Worm (Caenorhabditis elegans) whole organism, mixed stage, embryonic: ENCODE measurements around the gene clec-179.

Experiments
- M03D4.4 ChIP-seq: sonication (generic microtip); optimal IDR thresholded peaks from 2 replicates; lab custom pipeline; 2017; ENCODE audit warnings: mild to moderate bottlenecking, missing genetic modification characterization, missing compliant biosample characterization
- bed-3 ChIP-seq: fragments of 200-800 bp; sonication (Bioruptor generic); optimal IDR thresholded peaks from 3 replicates; lab custom pipeline; 2018; ENCODE audit warnings: mild to moderate bottlenecking, missing genetic modification characterization, moderate library complexity, missing compliant biosample characterization
- blmp-1 ChIP-seq: fragments of 150-350 bp; optimal IDR thresholded peaks from 2 replicates; lab custom pipeline; 2014; ENCODE audit warnings: missing biosample characterization, missing genetic modification characterization
- ceh-39 ChIP-seq: fragments of 150-350 bp; optimal IDR thresholded peaks from 2 replicates; lab custom pipeline; 2014; ENCODE audit warnings: missing biosample characterization, missing genetic modification characterization
- ceh-43 ChIP-seq: fragments of 200-800 bp; sonication (Bioruptor generic); optimal IDR thresholded peaks from 2 replicates; lab custom pipeline; 2018; ENCODE audit warnings: mild to moderate bottlenecking, missing genetic modification characterization, moderate library complexity, missing compliant biosample characterization
- ceh-83 ChIP-seq: fragments of 200-800 bp; sonication (Bioruptor generic); optimal IDR thresholded peaks from 2 replicates; lab custom pipeline; 2018; ENCODE audit warnings: mild to moderate bottlenecking, missing genetic modification characterization, missing compliant biosample characterization
- ces-1 ChIP-seq: fragments of 150-350 bp; optimal IDR thresholded peaks from 2 replicates; lab custom pipeline; 2014; ENCODE audit warnings: missing biosample characterization, missing genetic modification reagents, missing genetic modification characterization
- cnd-1 ChIP-seq: fragments of 200-800 bp; sonication (Bioruptor generic); optimal IDR thresholded peaks from 2 replicates; lab custom pipeline; 2018; ENCODE audit warnings: mild to moderate bottlenecking, missing genetic modification characterization, missing compliant biosample characterization
- drap-1 ChIP-seq: fragments of 200-800 bp; sonication (Bioruptor generic); optimal IDR thresholded peaks from 3 replicates; lab custom pipeline; 2018; ENCODE audit warnings: mild to moderate bottlenecking, missing genetic modification characterization, missing compliant biosample characterization
- elt-1 ChIP-seq: sonication (generic microtip); optimal IDR thresholded peaks from 2 replicates; lab custom pipeline; 2017; ENCODE audit warnings: missing genetic modification characterization, mild to moderate bottlenecking, missing compliant biosample characterization, antibody characterized with exemption, moderate library complexity, borderline replicate concordance; ENCODE audit not compliant: insufficient read depth
- elt-3 ChIP-seq: fragments of 150-350 bp; optimal IDR thresholded peaks from 2 replicates; lab custom pipeline; 2014; ENCODE audit warnings: missing biosample characterization, missing genetic modification characterization
- flh-1 ChIP-seq: fragments of 200-800 bp; sonication (Bioruptor generic); optimal IDR thresholded peaks from 2 replicates; lab custom pipeline; 2018; ENCODE audit warnings: mild to moderate bottlenecking, missing genetic modification characterization, moderate library complexity, missing compliant biosample characterization
- ham-2 ChIP-seq: fragments of 200-800 bp; sonication (Bioruptor generic); optimal IDR thresholded peaks from 2 replicates; lab custom pipeline; 2018; ENCODE audit warnings: mild to moderate bottlenecking, missing genetic modification characterization, missing compliant biosample characterization
- hlh-1 ChIP-seq: fragments of 150-350 bp; optimal IDR thresholded peaks from 2 replicates; lab custom pipeline; 2014; ENCODE audit warnings: missing biosample characterization, missing genetic modification reagents, missing genetic modification characterization
- lin-13 ChIP-seq: fragments of 150-350 bp; optimal IDR thresholded peaks from 2 replicates; lab custom pipeline; 2014; ENCODE audit warnings: missing biosample characterization, missing genetic modification characterization
- lin-32 ChIP-seq: fragments of 200-800 bp; sonication (Bioruptor generic); optimal IDR thresholded peaks from 2 replicates; lab custom pipeline; 2018; ENCODE audit warnings: mild to moderate bottlenecking, missing genetic modification characterization, missing compliant biosample characterization
- mab-5 ChIP-seq: fragments of 150-350 bp; optimal IDR thresholded peaks from 2 replicates; lab custom pipeline; 2014; ENCODE audit warnings: missing biosample characterization, missing genetic modification characterization
- mls-2 ChIP-seq: sonication (generic microtip); optimal IDR thresholded peaks from 2 replicates; lab custom pipeline; 2016; ENCODE audit warnings: mild to moderate bottlenecking, missing genetic modification characterization, moderate library complexity, missing compliant biosample characterization
- nhr-12 ChIP-seq: fragments of 150-350 bp; optimal IDR thresholded peaks from 2 replicates; lab custom pipeline; 2014; ENCODE audit warnings: missing biosample characterization, missing genetic modification characterization
- nhr-2 ChIP-seq: fragments of 150-350 bp; optimal IDR thresholded peaks from 2 replicates; lab custom pipeline; 2014; ENCODE audit warnings: missing biosample characterization, missing genetic modification characterization
- nhr-28 ChIP-seq: fragments of 150-350 bp; optimal IDR thresholded peaks from 2 replicates; lab custom pipeline; 2014; ENCODE audit warnings: missing biosample characterization, missing genetic modification characterization
- nhr-76 ChIP-seq: sonication (generic microtip); optimal IDR thresholded peaks from 2 replicates; lab custom pipeline; 2017; ENCODE audit warnings: missing biosample characterization, missing genetic modification characterization
- pha-4 ChIP-seq: fragments of 150-350 bp; optimal IDR thresholded peaks from 2 replicates; lab custom pipeline; 2018; ENCODE audit warnings: missing biosample characterization, missing genetic modification reagents, missing genetic modification characterization
- sem-2 ChIP-seq: fragments of 200-800 bp; sonication (Bioruptor generic); optimal IDR thresholded peaks from 2 replicates; lab custom pipeline; 2018; ENCODE audit warnings: mild to moderate bottlenecking, missing genetic modification characterization, missing compliant biosample characterization
- snpc-4 ChIP-seq: fragments of 150-350 bp; optimal IDR thresholded peaks from 2 replicates; lab custom pipeline; 2014; ENCODE audit warnings: missing biosample characterization, missing genetic modification characterization
- sptf-1 ChIP-seq: sonication (generic microtip); optimal IDR thresholded peaks from 2 replicates; lab custom pipeline; 2017; ENCODE audit warnings: mild to moderate bottlenecking, missing genetic modification characterization, moderate library complexity, missing compliant biosample characterization
- tbx-8 ChIP-seq: fragments of 200-800 bp; sonication (Bioruptor generic); optimal IDR thresholded peaks from 2 replicates; lab custom pipeline; 2018; ENCODE audit warnings: mild to moderate bottlenecking, missing genetic modification characterization, moderate library complexity, missing compliant biosample characterization
- unc-120 ChIP-seq: sonication (generic microtip); optimal IDR thresholded peaks from 2 replicates; lab custom pipeline; 2017; ENCODE audit warnings: missing genetic modification characterization, missing compliant biosample characterization; ENCODE audit not compliant: poor library complexity, severe bottlenecking
- unc-39 ChIP-seq: fragments of 150-350 bp; optimal IDR thresholded peaks from 2 replicates; lab custom pipeline; 2014; ENCODE audit warnings: missing biosample characterization, missing genetic modification characterization
- unc-62 ChIP-seq: fragments of 150-350 bp; optimal IDR thresholded peaks from 2 replicates; lab custom pipeline; 2014; ENCODE audit warnings: missing biosample characterization, missing genetic modification reagents, missing genetic modification characterization
- zip-8 ChIP-seq: fragments of 150-350 bp; optimal IDR thresholded peaks from 2 replicates; lab custom pipeline; 2014; ENCODE audit warnings: missing biosample characterization, missing genetic modification characterization
- ztf-11 ChIP-seq: fragments of 150-350 bp; optimal IDR thresholded peaks from 2 replicates; lab custom pipeline; 2014; ENCODE audit warnings: missing biosample characterization, missing genetic modification characterization

Gene clec-179

DNA sequence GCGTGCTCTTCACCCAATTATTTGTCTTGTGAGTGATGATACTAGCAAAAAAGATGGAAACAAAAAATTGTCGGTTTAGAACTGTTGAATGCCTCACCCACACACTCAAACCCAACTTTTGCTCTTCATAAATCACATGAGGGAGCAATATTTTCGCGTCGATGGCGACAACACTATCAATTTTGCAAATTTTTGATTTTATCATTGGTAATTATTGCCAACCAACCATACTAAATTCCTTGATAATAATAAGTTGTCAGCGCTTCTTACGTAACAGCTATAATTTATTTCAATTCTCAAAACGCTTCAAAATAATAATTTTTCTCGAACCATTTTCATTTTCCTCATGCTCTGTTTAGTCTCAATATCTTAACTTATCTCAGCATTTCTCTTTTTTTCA is 28.3 kb upstream of the clec-179 start:
- TF ChIP-seq unc-39 (no peak), bed-3 (no peak), sptf-1 (tag; lab: Kevin White, UChicago) (no peak), ceh-39 (tag; lab: Kevin White, UChicago) (no peak), tbx-8 (GFP tag; lab: Kevin White, UChicago) (no peak), zip-8 (tag; lab: Kevin White, UChicago) (no peak), nhr-12 (tag; lab: Kevin White, UChicago) (no peak), mls-2 (tag; lab: Kevin White, UChicago) (no peak), hlh-1 (tag; lab: Kevin White, UChicago) (no peak), pha-4 (tag; lab: Kevin White, UChicago) (no peak), ceh-83 (GFP tag; lab: Kevin White, UChicago) (no peak), nhr-76 (tag; lab: Kevin White, UChicago) (no peak), lin-13 (tag; lab: Kevin White, UChicago) (no peak), lin-32 (no peak), unc-120 (tag; lab: Kevin White, UChicago) (no peak), drap-1 (GFP tag; lab: Kevin White, UChicago) (no peak), elt-1 (tag; lab: Kevin White, UChicago) (no peak), blmp-1 (tag; lab: Kevin White, UChicago) (no peak), ces-1 (GFP tag; lab: Kevin White, UChicago) (no peak), elt-3 (tag; lab: Kevin White, UChicago) (no peak)

DNA sequence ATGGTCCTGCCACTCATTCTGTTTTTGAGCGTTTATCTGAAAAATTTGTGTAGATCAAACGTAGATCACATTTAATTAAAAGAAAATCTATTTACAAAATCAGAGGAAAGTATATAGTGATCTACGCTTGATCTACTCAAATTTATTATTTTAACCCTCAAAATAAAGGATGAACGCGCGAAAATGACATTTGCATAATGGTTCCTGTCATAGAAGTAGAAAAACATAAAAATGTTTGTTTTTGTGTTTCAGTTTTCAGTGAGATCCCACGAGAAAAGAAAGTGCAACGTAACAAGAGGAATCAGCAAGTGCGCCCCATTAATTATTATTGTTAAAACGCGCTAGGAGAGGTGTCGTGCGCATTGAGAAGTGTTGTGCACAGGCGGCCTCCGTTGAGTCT is 26.8 kb upstream of the clec-179 start:
- TF ChIP-seq ceh-43 (GFP tag; lab: Kevin White, UChicago) (no peak), ztf-11 (tag; lab: Kevin White, UChicago) (no peak), M03D4.4 (no peak), nhr-76 (tag; lab: Kevin White, UChicago) (no peak)

DNA sequence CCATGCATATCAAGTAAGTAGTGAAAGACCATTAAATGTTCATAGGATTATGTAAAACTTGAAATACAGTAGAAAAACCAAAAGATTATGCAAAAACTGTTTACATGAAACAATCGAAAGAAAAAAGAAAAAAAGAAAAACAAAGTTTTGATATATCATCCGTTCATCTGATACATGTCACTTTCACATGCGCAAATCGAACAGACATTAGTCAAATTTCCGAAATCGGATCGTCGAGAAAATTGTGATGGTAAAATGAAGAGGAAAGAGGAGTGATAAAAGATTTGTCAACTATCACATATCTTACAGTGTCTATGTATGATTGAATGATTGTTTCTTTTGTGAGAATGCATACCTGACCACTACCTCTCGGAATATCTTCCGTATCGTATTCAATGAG is 24.5 kb upstream of the clec-179 start:
- no peak for TF ChIP-seq nhr-12 (tag; lab: Kevin White, UChicago)
- TF ChIP-seq cnd-1 (tag; lab: Kevin White, UChicago): no peak
- no peak for TF ChIP-seq ztf-11 (tag; lab: Kevin White, UChicago)
- no peak for TF ChIP-seq hlh-1 (tag; lab: Kevin White, UChicago)
- TF ChIP-seq mab-5 (tag; lab: Kevin White, UChicago): no peak
- TF ChIP-seq unc-39: no peak
- TF ChIP-seq sptf-1 (tag; lab: Kevin White, UChicago): no peak
- no peak for TF ChIP-seq drap-1 (GFP tag; lab: Kevin White, UChicago)
- no peak for TF ChIP-seq flh-1 (GFP tag; lab: Kevin White, UChicago)
- no peak for TF ChIP-seq ceh-43 (GFP tag; lab: Kevin White, UChicago)
- no peak for TF ChIP-seq zip-8 (tag; lab: Kevin White, UChicago)
- TF ChIP-seq unc-62: no peak

DNA sequence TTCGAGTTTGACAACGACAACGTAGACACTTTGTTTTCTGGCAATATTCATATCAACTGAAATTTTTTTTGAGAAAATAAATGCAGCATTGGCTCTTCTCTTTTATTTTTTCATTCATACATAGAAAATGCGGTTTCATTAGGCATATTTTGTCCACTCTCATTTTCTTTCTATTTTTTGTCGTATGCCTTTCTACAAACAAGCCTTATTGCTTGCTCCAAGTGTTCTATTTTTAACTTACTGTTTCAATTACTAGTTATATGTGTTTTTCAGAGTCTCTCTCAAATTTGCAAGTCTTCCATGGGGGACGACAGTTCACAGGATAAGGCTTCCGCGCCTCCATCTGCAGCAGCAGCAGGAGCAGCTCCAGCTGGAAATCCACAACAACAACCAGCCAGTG is 21.5 kb upstream of the clec-179 start, which contains the start of gene kcc-1:
Gene kcc-1, plus strand, starts transcription at position 301 of the 400 bp plus-strand sequence.
- TF ChIP-seq unc-39 (no peak), nhr-28 (tag; lab: Kevin White, UChicago) (no peak), ham-2 (no peak), ceh-83 (GFP tag; lab: Kevin White, UChicago) (no peak), pha-4 (tag; lab: Kevin White, UChicago) (no peak), snpc-4 (tag; lab: Kevin White, UChicago) (no peak), nhr-76 (tag; lab: Kevin White, UChicago) (no peak), lin-32 (no peak), nhr-2 (no peak), mls-2 (tag; lab: Kevin White, UChicago) (no peak), hlh-1 (tag; lab: Kevin White, UChicago) (no peak), tbx-8 (GFP tag; lab: Kevin White, UChicago) (no peak), M03D4.4 (no peak), ceh-43 (GFP tag; lab: Kevin White, UChicago) (no peak), sptf-1 (tag; lab: Kevin White, UChicago) (no peak), lin-13 (tag; lab: Kevin White, UChicago) (no peak), sem-2 (GFP tag; lab: Kevin White, UChicago) (no peak), zip-8 (tag; lab: Kevin White, UChicago) (no peak)
